Worm (Caenorhabditis elegans) whole organism, L4 larva: Measurements from ENCODE around the gene Y53C12B.1.
A peak's percentile ranks its signal among the peaks of the same experiment; 100 is the strongest.

Experiments used
- F10B5.3 ChIP-seq: sonication (generic microtip); optimal IDR thresholded peaks from 2 replicates; lab custom pipeline; 2016; ENCODE audit warnings: mild to moderate bottlenecking, missing genetic modification characterization, missing compliant biosample characterization
- F26F4.8 ChIP-seq: fragments of 200-800 bp; sonication (Bioruptor generic); conservative IDR thresholded peaks from 2 replicates; pipeline ENCODE4 v1.3.6; 2022; ENCODE audit warnings: missing genetic modification characterization, missing compliant biosample characterization
- T20F7.1 ChIP-seq: fragments of 200-800 bp; sonication (Bioruptor generic); optimal IDR thresholded peaks from 2 replicates; lab custom pipeline; 2018; ENCODE audit warnings: mild to moderate bottlenecking, missing genetic modification characterization, missing compliant biosample characterization
- Y48G9A.11 ChIP-seq: fragments of 200-800 bp; sonication (Bioruptor generic); IDR thresholded peaks from 2 replicates; pipeline ENCODE4 v1.3.6; 2022; ENCODE audit warnings: missing genetic modification reagents, missing genetic modification characterization, missing compliant biosample characterization
- Y5F2A.4 ChIP-seq: fragments of 200-800 bp; sonication (Bioruptor generic); optimal IDR thresholded peaks from 2 replicates; lab custom pipeline; 2018; ENCODE audit warnings: mild to moderate bottlenecking, missing genetic modification characterization, missing compliant biosample characterization
- Y75B8A.6 ChIP-seq: fragments of 200-800 bp; sonication (Bioruptor generic); IDR thresholded peaks from 2 replicates; pipeline ENCODE4 v1.3.6; 2022; ENCODE audit warnings: missing genetic modification reagents, missing genetic modification characterization, missing compliant biosample characterization
- ZK337.2 ChIP-seq: fragments of 200-800 bp; sonication (Bioruptor generic); IDR thresholded peaks from 2 replicates; pipeline ENCODE4 v1.3.6; 2022; ENCODE audit warnings: missing genetic modification reagents, missing genetic modification characterization, missing compliant biosample characterization
- aha-1 ChIP-seq: fragments of 150-350 bp; peaks from one replicate; lab custom pipeline; 2014; ENCODE audit warnings: missing biosample characterization, missing genetic modification characterization
- aly-2 ChIP-seq: sonication (generic microtip); optimal IDR thresholded peaks from 2 replicates; lab custom pipeline; 2018; ENCODE audit warnings: missing biosample characterization, missing genetic modification characterization
- ceh-28 ChIP-seq: fragments of 150-350 bp; optimal IDR thresholded peaks from 2 replicates; lab custom pipeline; 2014; ENCODE audit warnings: missing biosample characterization, missing genetic modification reagents, missing genetic modification characterization
- ceh-32 ChIP-seq: sonication (generic microtip); optimal IDR thresholded peaks from 2 replicates; lab custom pipeline; 2016; ENCODE audit warnings: mild to moderate bottlenecking, missing genetic modification characterization, missing compliant biosample characterization; ENCODE audit not compliant: poor library complexity
- ceh-44 ChIP-seq: fragments of 200-800 bp; sonication (Bioruptor generic); IDR thresholded peaks from 2 replicates; pipeline ENCODE4 v1.3.6; 2022; ENCODE audit warnings: missing genetic modification reagents, missing genetic modification characterization, missing compliant biosample characterization
- ceh-82 ChIP-seq: sonication (generic microtip); optimal IDR thresholded peaks from 2 replicates; lab custom pipeline; 2017; ENCODE audit warnings: missing biosample characterization, missing genetic modification characterization
- cey-2 ChIP-seq: sonication (generic microtip); optimal IDR thresholded peaks from 3 replicates; lab custom pipeline; 2017; ENCODE audit warnings: missing genetic modification characterization, mild to moderate bottlenecking, missing compliant biosample characterization, antibody characterized with exemption, borderline replicate concordance; ENCODE audit not compliant: insufficient read depth
- daf-16 ChIP-seq, 3 experiments: sonication (generic microtip); optimal IDR thresholded peaks; 2 replicates each; lab custom pipeline; 2016 to 2017; ENCODE audit warnings: missing genetic modification characterization in 3 of 3, missing genetic modification reagents in 3 of 3, mild to moderate bottlenecking in 2 of 3, missing compliant biosample characterization in 2 of 3, missing biosample characterization in 1 of 3, moderate library complexity in 1 of 3
- daf-19 ChIP-seq: fragments of 200-800 bp; sonication (Bioruptor generic); conservative IDR thresholded peaks from 2 replicates; pipeline ENCODE4 v1.3.6; 2022; ENCODE audit warnings: missing genetic modification characterization, missing compliant biosample characterization
- daf-8 ChIP-seq: fragments of 200-800 bp; sonication (Bioruptor generic); IDR thresholded peaks from 2 replicates; pipeline ENCODE4 v1.3.6; 2022; ENCODE audit warnings: missing genetic modification characterization, missing compliant biosample characterization
- dmd-6 ChIP-seq: fragments of 200-800 bp; sonication (Bioruptor generic); IDR thresholded peaks from 2 replicates; pipeline ENCODE4 v1.3.6; 2022; ENCODE audit warnings: missing genetic modification reagents, missing genetic modification characterization, missing compliant biosample characterization
- dmd-9 ChIP-seq: fragments of 200-800 bp; sonication (Bioruptor generic); IDR thresholded peaks from 2 replicates; pipeline ENCODE4 v1.3.6; 2022; ENCODE audit warnings: missing genetic modification reagents, missing genetic modification characterization, missing compliant biosample characterization
- dve-1 ChIP-seq: sonication (generic microtip); optimal IDR thresholded peaks from 2 replicates; lab custom pipeline; 2017; ENCODE audit warnings: antibody characterized with exemption, mild to moderate bottlenecking, missing genetic modification characterization, missing compliant biosample characterization; ENCODE audit not compliant: insufficient read depth
- egl-27 ChIP-seq: sonication (generic microtip); optimal IDR thresholded peaks from 3 replicates; lab custom pipeline; 2017; ENCODE audit warnings: missing biosample characterization, missing genetic modification reagents, missing genetic modification characterization
- egl-43 ChIP-seq: fragments of 200-800 bp; sonication (Bioruptor generic); IDR thresholded peaks from 2 replicates; pipeline ENCODE4 v1.3.6; 2022; ENCODE audit warnings: missing genetic modification reagents, missing genetic modification characterization, missing compliant biosample characterization
- fkh-10 ChIP-seq: fragments of 150-350 bp; optimal IDR thresholded peaks from 2 replicates; lab custom pipeline; 2014; ENCODE audit warnings: missing biosample characterization, missing genetic modification reagents, missing genetic modification characterization
- hif-1 ChIP-seq, 2 experiments: sonication (generic microtip); optimal IDR thresholded peaks; 2 replicates each; lab custom pipeline; 2016 to 2017; ENCODE audit warnings: missing compliant biosample characterization in 2 of 2, missing genetic modification characterization in 2 of 2, missing genetic modification reagents in 2 of 2, missing genotype in 2 of 2, mild to moderate bottlenecking in 1 of 2
- hlh-11 ChIP-seq: fragments of 200-800 bp; sonication (Bioruptor generic); optimal IDR thresholded peaks from 2 replicates; lab custom pipeline; 2018; ENCODE audit warnings: mild to moderate bottlenecking, missing genetic modification characterization, missing compliant biosample characterization
- hlh-30 ChIP-seq: sonication (generic microtip); optimal IDR thresholded peaks from 2 replicates; lab custom pipeline; 2017; ENCODE audit warnings: antibody characterized with exemption, mild to moderate bottlenecking, missing genetic modification characterization, missing compliant biosample characterization; ENCODE audit not compliant: insufficient read depth
- lim-7 ChIP-seq: fragments of 200-800 bp; sonication (Bioruptor generic); IDR thresholded peaks from 2 replicates; pipeline ENCODE4 v1.3.6; 2022; ENCODE audit warnings: missing genetic modification characterization, missing compliant biosample characterization
- lin-1 ChIP-seq: fragments of 200-800 bp; sonication (Bioruptor generic); IDR thresholded peaks from 2 replicates; pipeline ENCODE4 v1.3.6; 2022; ENCODE audit warnings: missing genetic modification reagents, missing genetic modification characterization, missing compliant biosample characterization
- lin-38 ChIP-seq: fragments of 200-800 bp; sonication (Bioruptor generic); IDR thresholded peaks from 2 replicates; pipeline ENCODE4 v1.3.6; 2022; ENCODE audit warnings: missing genetic modification reagents, missing genetic modification characterization, missing compliant biosample characterization
- lin-39 ChIP-seq: fragments of 150-350 bp; optimal IDR thresholded peaks from 2 replicates; lab custom pipeline; 2014; ENCODE audit warnings: missing biosample characterization, missing genetic modification reagents, missing genetic modification characterization
- madf-5 ChIP-seq, 2 experiments: fragments of 200-800 bp; sonication (Bioruptor generic); IDR thresholded peaks; 2 replicates each; pipeline ENCODE4 v1.3.6; 2022; ENCODE audit warnings: missing compliant biosample characterization in 2 of 2, missing genetic modification characterization in 2 of 2
- madf-9 ChIP-seq: fragments of 200-800 bp; sonication (Bioruptor generic); conservative IDR thresholded peaks from 2 replicates; pipeline ENCODE4 v1.3.6; 2022; ENCODE audit warnings: missing genetic modification reagents, missing genetic modification characterization, missing compliant biosample characterization
- mxl-2 ChIP-seq: fragments of 200-800 bp; sonication (Bioruptor generic); conservative IDR thresholded peaks from 2 replicates; pipeline ENCODE4 v1.3.6; 2022; ENCODE audit warnings: missing genetic modification reagents, missing genetic modification characterization, missing compliant biosample characterization
- nhr-25 ChIP-seq: sonication (generic microtip); optimal IDR thresholded peaks from 2 replicates; lab custom pipeline; 2017; ENCODE audit warnings: missing genetic modification characterization, mild to moderate bottlenecking, missing compliant biosample characterization, antibody characterized with exemption, moderate library complexity, borderline replicate concordance; ENCODE audit not compliant: insufficient read depth
- nhr-41 ChIP-seq: fragments of 200-800 bp; sonication (Bioruptor generic); IDR thresholded peaks from 2 replicates; pipeline ENCODE4 v1.3.6; 2022; ENCODE audit warnings: missing genetic modification reagents, missing genetic modification characterization, missing compliant biosample characterization
- nhr-42 ChIP-seq: fragments of 200-800 bp; sonication (Bioruptor generic); IDR thresholded peaks from 2 replicates; pipeline ENCODE4 v1.3.6; 2022; ENCODE audit warnings: missing genetic modification characterization, missing compliant biosample characterization
- nhr-48 ChIP-seq: sonication (generic microtip); optimal IDR thresholded peaks from 2 replicates; lab custom pipeline; 2016; ENCODE audit warnings: mild to moderate bottlenecking, missing genetic modification characterization, missing compliant biosample characterization
- nhr-76 ChIP-seq: fragments of 150-350 bp; optimal IDR thresholded peaks from 2 replicates; lab custom pipeline; 2014; ENCODE audit warnings: missing biosample characterization, missing genetic modification characterization
- php-3 ChIP-seq: fragments of 200-800 bp; sonication (Bioruptor generic); IDR thresholded peaks from 2 replicates; pipeline ENCODE4 v1.3.6; 2022; ENCODE audit warnings: missing genetic modification reagents, missing genetic modification characterization, missing compliant biosample characterization
- pqm-1 ChIP-seq: sonication (generic microtip); optimal IDR thresholded peaks from 2 replicates; lab custom pipeline; 2017; ENCODE audit warnings: missing biosample characterization, missing genetic modification characterization
- saeg-2 ChIP-seq: fragments of 200-800 bp; sonication (Bioruptor generic); IDR thresholded peaks from 2 replicates; pipeline ENCODE4 v1.3.6; 2022; ENCODE audit warnings: missing genetic modification reagents, missing genetic modification characterization, missing compliant biosample characterization
- sdz-12 ChIP-seq: fragments of 200-800 bp; sonication (Bioruptor generic); optimal IDR thresholded peaks from 2 replicates; lab custom pipeline; 2018; ENCODE audit warnings: mild to moderate bottlenecking, missing genetic modification characterization, missing compliant biosample characterization
- spr-1 ChIP-seq: sonication (generic microtip); optimal IDR thresholded peaks from 2 replicates; lab custom pipeline; 2016; ENCODE audit warnings: mild to moderate bottlenecking, missing genetic modification characterization, missing compliant biosample characterization
- spr-3 ChIP-seq: fragments of 200-800 bp; sonication (Bioruptor generic); optimal IDR thresholded peaks from 2 replicates; lab custom pipeline; 2018; ENCODE audit warnings: mild to moderate bottlenecking, missing genetic modification characterization, missing compliant biosample characterization
- unc-62 ChIP-seq, 3 experiments: fragments of 150-350 bp in 1 of 3; sonication (generic microtip); optimal IDR thresholded peaks in 2 of 3; peaks in 1 of 3; 1 replicate in 1 of 3; 2 replicates in 2 of 3; lab custom pipeline; 2014 to 2017; ENCODE audit warnings: missing biosample characterization in 3 of 3, missing genetic modification characterization in 3 of 3, missing genetic modification reagents in 3 of 3, missing genotype in 1 of 3
- zag-1 ChIP-seq: fragments of 150-350 bp; optimal IDR thresholded peaks from 2 replicates; lab custom pipeline; 2014; ENCODE audit warnings: missing biosample characterization, missing genetic modification characterization
- zfp-2 ChIP-seq: sonication (generic microtip); optimal IDR thresholded peaks from 2 replicates; lab custom pipeline; 2016; ENCODE audit warnings: mild to moderate bottlenecking, missing genetic modification characterization, missing compliant biosample characterization
- zfp-3 ChIP-seq: fragments of 200-800 bp; sonication (Bioruptor generic); conservative IDR thresholded peaks from 2 replicates; pipeline ENCODE4 v1.3.6; 2022; ENCODE audit warnings: missing genetic modification reagents, missing genetic modification characterization, missing compliant biosample characterization
- zip-11 ChIP-seq: fragments of 200-800 bp; sonication (Bioruptor generic); IDR thresholded peaks from 2 replicates; pipeline ENCODE4 v1.3.6; 2022; ENCODE audit warnings: missing genetic modification characterization, missing compliant biosample characterization

Gene Y53C12B.1

DNA sequence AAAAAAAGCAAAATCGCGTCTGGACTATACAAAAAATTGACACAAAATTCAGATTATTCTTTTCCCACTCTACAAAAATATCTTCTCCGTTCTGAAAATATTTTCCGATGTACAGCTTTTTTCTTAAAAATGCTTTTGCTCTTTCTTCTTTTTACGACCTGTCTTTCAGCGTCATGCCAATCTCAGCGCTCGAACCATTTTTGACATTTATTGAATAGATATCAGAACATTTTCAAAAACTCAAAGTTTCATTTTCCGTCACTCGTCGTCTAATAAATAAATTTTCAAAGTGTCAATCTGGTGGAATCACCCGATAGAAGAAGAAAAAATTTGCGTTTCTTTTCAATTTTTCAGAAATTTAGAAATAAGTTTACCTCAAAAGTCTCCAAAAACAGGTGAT is 4.5 kb downstream of the Y53C12B.1 start (continued):
- TF ChIP-seq nhr-41 (GFP tag; lab: Robert Waterston, UW) (no peak), madf-9 (GFP tag; lab: Robert Waterston, UW) (no peak), F10B5.3 (tag; lab: Kevin White, UChicago) (no peak), ceh-44 (GFP tag; lab: Robert Waterston, UW) (no peak), nhr-48 (no peak), dmd-9 (GFP tag; lab: Robert Waterston, UW) (no peak), ceh-82 (tag; lab: Kevin White, UChicago) (no peak), dmd-6 (GFP tag; lab: Robert Waterston, UW) (peak; percentile 91), lin-39 (no peak), hif-1 (tag; optimal IDR thresholded peaks at IDR 0.05; lab: Kevin White, UChicago) (no peak), hlh-30 (tag; lab: Kevin White, UChicago) (no peak), ceh-32 (no peak), spr-3 (GFP tag; lab: Kevin White, UChicago) (no peak), F26F4.8 (no peak), nhr-76 (tag; lab: Kevin White, UChicago) (no peak), egl-43 (GFP tag; lab: Robert Waterston, UW) (no peak), daf-16 (GFP tag; optimal IDR thresholded peaks at IDR 0.05; lab: Kevin White, UChicago) (no peak), daf-16 (tag; optimal IDR thresholded peaks at IDR 0.05; lab: Kevin White, UChicago) (peak; percentile 46), dve-1 (tag; lab: Kevin White, UChicago) (peak; percentile 78), saeg-2 (no peak), daf-19 (no peak), madf-5 (GFP tag; IDR thresholded peaks at IDR 0.05; lab: Robert Waterston, UW) (no peak), aha-1 (tag; lab: Kevin White, UChicago) (peak; percentile 42), nhr-42 (no peak), lin-38 (GFP tag; lab: Robert Waterston, UW) (no peak; the same call in 1 of the 2 replicates), sdz-12 (no peak), ceh-28 (tag; lab: Kevin White, UChicago) (no peak), hlh-11 (tag; lab: Kevin White, UChicago) (peak; percentile 16), zag-1 (tag; lab: Kevin White, UChicago) (no peak), php-3 (peak; percentile 89), T20F7.1 (GFP tag; lab: Kevin White, UChicago) (peak; percentile 8), spr-1 (no peak), daf-8 (GFP tag; lab: Robert Waterston, UW) (no peak), fkh-10 (GFP tag; lab: Kevin White, UChicago) (no peak), Y48G9A.11 (GFP tag; lab: Robert Waterston, UW) (no peak), egl-27 (tag; lab: Kevin White, UChicago) (no peak)

DNA sequence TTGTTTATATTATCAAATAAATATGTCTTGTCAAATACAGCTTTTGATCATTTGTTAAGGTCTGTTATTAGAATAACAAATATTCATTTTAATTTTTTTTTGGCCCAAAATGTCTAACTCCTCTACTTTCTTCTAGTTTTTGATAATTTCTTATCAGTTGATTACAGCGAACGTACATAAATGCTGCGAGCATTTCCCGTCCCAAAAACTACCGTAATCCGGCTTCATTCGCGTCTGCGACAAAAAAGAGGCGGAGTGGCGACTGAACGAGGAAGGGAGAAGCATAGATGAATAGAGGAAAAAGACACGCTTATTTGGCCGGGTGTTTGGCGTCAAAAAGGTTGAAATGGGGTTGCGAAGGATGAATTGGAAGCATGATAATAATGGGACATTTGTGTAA is 5.3 kb downstream of the Y53C12B.1 start:
- no peak for TF ChIP-seq ZK337.2 (GFP tag; lab: Robert Waterston, UW)
- TF ChIP-seq Y75B8A.6 (GFP tag; lab: Robert Waterston, UW), result no peak
- TF ChIP-seq mxl-2 (GFP tag; lab: Robert Waterston, UW), result no peak
- TF ChIP-seq dmd-9 (GFP tag; lab: Robert Waterston, UW), result no peak
- TF ChIP-seq lim-7 (GFP tag; lab: Robert Waterston, UW), result no peak
- no peak for TF ChIP-seq aly-2 (tag; lab: Kevin White, UChicago)
- no peak for TF ChIP-seq ceh-44 (GFP tag; lab: Robert Waterston, UW)
- TF ChIP-seq spr-3 (GFP tag; lab: Kevin White, UChicago), result no peak
- TF ChIP-seq T20F7.1 (GFP tag; lab: Kevin White, UChicago), result no peak
- TF ChIP-seq nhr-25, result no peak
- TF ChIP-seq Y5F2A.4, result no peak
- TF ChIP-seq zip-11, result no peak
- TF ChIP-seq fkh-10 (GFP tag; lab: Kevin White, UChicago), result no peak
- no peak for TF ChIP-seq zfp-3 (GFP tag; lab: Robert Waterston, UW)
- TF ChIP-seq lin-1 (GFP tag; lab: Robert Waterston, UW), result no peak
- peak; percentile 90 for TF ChIP-seq pqm-1 (tag; lab: Kevin White, UChicago)
- TF ChIP-seq nhr-42, result no peak
- no peak for TF ChIP-seq cey-2 (tag; lab: Kevin White, UChicago)
- no peak for TF ChIP-seq ceh-28 (tag; lab: Kevin White, UChicago)
- TF ChIP-seq zfp-2, result no peak
- no peak for TF ChIP-seq unc-62 (GFP tag; optimal IDR thresholded peaks at IDR 0.05 in 1 of 2; lab: Kevin White, UChicago)
- no peak for TF ChIP-seq unc-62 (tag; optimal IDR thresholded peaks at IDR 0.05; lab: Kevin White, UChicago)
- no peak for TF ChIP-seq egl-27 (tag; lab: Kevin White, UChicago)
